Fruit fly (Drosophila melanogaster): ENCODE results near the gene DopEcR.

Gene DopEcR

dm6 chr3L:4393642-4394041, 13.5 kb upstream of the DopEcR start (continued):
- TF ChIP-seq CG6163 (GFP tag; IDR thresholded peaks at IDR 0.05): peak; percentile 45; the same call in 1 of the 3 replicates
- no peak for TF ChIP-seq CG10669 (GFP tag; optimal IDR thresholded peaks at IDR 0.05)
- no peak for TF ChIP-seq net (GFP tag; optimal IDR thresholded peaks at IDR 0.05)
- no peak for TF ChIP-seq CG8319 (GFP tag; optimal IDR thresholded peaks at IDR 0.05)
- no peak for TF ChIP-seq CG6854 (GFP tag; optimal IDR thresholded peaks at IDR 0.05)
- TF ChIP-seq fd59A (GFP tag; optimal IDR thresholded peaks at IDR 0.05): no peak
- TF ChIP-seq Hr4 (GFP tag; optimal IDR thresholded peaks at IDR 0.05): peak; percentile 16

- TF ChIP-seq Eip75B (GFP tag; optimal IDR thresholded peaks at IDR 0.05): no peak
- TF ChIP-seq Smox (GFP tag; optimal IDR thresholded peaks at IDR 0.05): no peak
- no peak for TF ChIP-seq CG6792 (GFP tag; optimal IDR thresholded peaks at IDR 0.05)
- no peak for TF ChIP-seq Ets96B (tag; optimal IDR thresholded peaks at IDR 0.05)
- TF ChIP-seq Lpt (GFP tag; optimal IDR thresholded peaks at IDR 0.05): no peak
- TF ChIP-seq ss (GFP tag; optimal IDR thresholded peaks at IDR 0.05): no peak
- TF ChIP-seq CG7368 (GFP tag; optimal IDR thresholded peaks at IDR 0.05): no peak
- no peak for TF ChIP-seq svp (GFP tag)
- TF ChIP-seq CG8119 (GFP tag; IDR thresholded peaks at IDR 0.05): peak; percentile 68
- TF ChIP-seq Sox14 (GFP tag; optimal IDR thresholded peaks at IDR 0.05): no peak
- no peak for TF ChIP-seq CG9139 (GFP tag; optimal IDR thresholded peaks at IDR 0.05)
- TF ChIP-seq pdm3 (GFP tag; optimal IDR thresholded peaks at IDR 0.05): peak; percentile 48
- no peak for TF ChIP-seq spab (GFP tag; optimal IDR thresholded peaks at IDR 0.05)
- TF ChIP-seq eg (GFP tag; IDR thresholded peaks at IDR 0.05): peak; percentile 89
- no peak for TF ChIP-seq CG31627 (GFP tag; optimal IDR thresholded peaks at IDR 0.05)
- TF ChIP-seq salr (GFP tag; optimal IDR thresholded peaks at IDR 0.05): no peak
- peak; percentile 70 for TF ChIP-seq Hr4 (GFP tag; optimal IDR thresholded peaks at IDR 0.05)
- TF ChIP-seq Hr39 (GFP tag; optimal IDR thresholded peaks at IDR 0.05): no peak
- peak; percentile 1 for TF ChIP-seq CG11762 (GFP tag; optimal IDR thresholded peaks at IDR 0.05; ENCODE audit: insufficient read depth)
- peak; percentile 78 for TF ChIP-seq CG6276 (GFP tag; optimal IDR thresholded peaks at IDR 0.05)
- TF ChIP-seq fd85E (GFP tag; optimal IDR thresholded peaks at IDR 0.05): no peak
- peak; percentile 80 for TF ChIP-seq CG15336 (GFP tag; IDR thresholded peaks at IDR 0.05)
- TF ChIP-seq cyc (GFP tag; optimal IDR thresholded peaks at IDR 0.05): no peak
- TF ChIP-seq esn (GFP tag; optimal IDR thresholded peaks at IDR 0.05): no peak
- TF ChIP-seq CG10669 (GFP tag; optimal IDR thresholded peaks at IDR 0.05): no peak
- no peak for TF ChIP-seq Eip93F (GFP tag; optimal IDR thresholded peaks at IDR 0.05)
- no peak for TF ChIP-seq CG3032 (tag; optimal IDR thresholded peaks at IDR 0.05)
- TF ChIP-seq CG3919 (GFP tag; optimal IDR thresholded peaks at IDR 0.05): peak; percentile 34
- TF ChIP-seq OdsH (GFP tag; optimal IDR thresholded peaks at IDR 0.05): peak; percentile 6
- no peak for TF ChIP-seq Met (GFP tag; optimal IDR thresholded peaks at IDR 0.05)
- TF ChIP-seq CG4318 (GFP tag; optimal IDR thresholded peaks at IDR 0.05): peak; percentile 15
- TF ChIP-seq dac (GFP tag; optimal IDR thresholded peaks at IDR 0.05): peak; percentile 37
- TF ChIP-seq acj6 (GFP tag; optimal IDR thresholded peaks at IDR 0.05): no peak
- no peak for TF ChIP-seq fkh (GFP tag; optimal IDR thresholded peaks at IDR 0.05)
- peak; percentile 23 for TF ChIP-seq achi (GFP tag; optimal IDR thresholded peaks at IDR 0.05)
- TF ChIP-seq CG10631 (GFP tag; optimal IDR thresholded peaks at IDR 0.05): no peak
- no peak for TF ChIP-seq fd59A (GFP tag; optimal IDR thresholded peaks at IDR 0.05)
- peak; percentile 18 for TF ChIP-seq net (GFP tag; optimal IDR thresholded peaks at IDR 0.05)
- TF ChIP-seq Blimp-1 (GFP tag; optimal IDR thresholded peaks at IDR 0.05): no peak
- no peak for TF ChIP-seq CG11902 (GFP tag; optimal IDR thresholded peaks at IDR 0.05)
- no peak for TF ChIP-seq dsx (GFP tag; optimal IDR thresholded peaks at IDR 0.05; ENCODE audit: poor library complexity, severe bottlenecking)
- TF ChIP-seq Hr38 (GFP tag; optimal IDR thresholded peaks at IDR 0.05): no peak
- no peak for TF ChIP-seq lz (GFP tag; optimal IDR thresholded peaks at IDR 0.05)
- no peak for TF ChIP-seq CG34406 (GFP tag; optimal IDR thresholded peaks at IDR 0.05)
- no peak for TF ChIP-seq topi (GFP tag; optimal IDR thresholded peaks at IDR 0.05)
- no peak for TF ChIP-seq CG6808 (GFP tag; optimal IDR thresholded peaks at IDR 0.05)
- TF ChIP-seq CG8632 (GFP tag; optimal IDR thresholded peaks at IDR 0.05): no peak
- TF ChIP-seq CG6854 (GFP tag; optimal IDR thresholded peaks at IDR 0.05): no peak
These were observed 12.7 kb upstream of the DopEcR start for dm6 chr3L:4392851-4393250.

All from whole organism, prepupa.